Worm (Caenorhabditis elegans) whole organism, young adult: ENCODE measurements around the gene pars-1.
A peak's percentile ranks its signal among the peaks of the same experiment; 100 is the strongest.

Source experiments
- B0035.1 ChIP-seq: sonication (generic microtip); optimal IDR thresholded peaks from 2 replicates; lab custom pipeline; 2016; ENCODE audit warnings: missing genetic modification characterization, mild to moderate bottlenecking, missing compliant biosample characterization, missing genotype, missing genetic modification reagents
- D2030.7 ChIP-seq: fragments of 200-800 bp; sonication (Bioruptor generic); IDR thresholded peaks from 2 replicates; pipeline ENCODE4 v1.3.6; 2022; ENCODE audit warnings: missing genetic modification reagents, missing genetic modification characterization, missing compliant biosample characterization
- F10E7.11 ChIP-seq: sonication (generic microtip); optimal IDR thresholded peaks from 2 replicates; lab custom pipeline; 2017; ENCODE audit warnings: mild to moderate bottlenecking, missing genetic modification characterization, moderate library complexity, missing compliant biosample characterization
- F22D6.2 ChIP-seq: sonication (generic microtip); optimal IDR thresholded peaks from 2 replicates; lab custom pipeline; 2016; ENCODE audit warnings: mild to moderate bottlenecking, missing genetic modification characterization, missing compliant biosample characterization
- F33H1.4 ChIP-seq: fragments of 200-800 bp; sonication (Bioruptor generic); IDR thresholded peaks from 2 replicates; pipeline ENCODE4 v1.3.6; 2022; ENCODE audit warnings: missing genetic modification reagents, missing genetic modification characterization, missing compliant biosample characterization
- F39B2.1 ChIP-seq: fragments of 200-800 bp; sonication (Bioruptor generic); IDR thresholded peaks from 2 replicates; pipeline ENCODE4 v1.3.6; 2022; ENCODE audit warnings: missing genetic modification reagents, missing genetic modification characterization, missing compliant biosample characterization
- F49E8.2 ChIP-seq: sonication (generic microtip); optimal IDR thresholded peaks from 3 replicates; lab custom pipeline; 2017; ENCODE audit warnings: missing genetic modification characterization, mild to moderate bottlenecking, missing compliant biosample characterization, antibody characterized with exemption, moderate library complexity; ENCODE audit not compliant: insufficient read depth
- F52B5.7 ChIP-seq: sonication (generic microtip); optimal IDR thresholded peaks from 2 replicates; lab custom pipeline; 2016; ENCODE audit warnings: mild to moderate bottlenecking, missing genetic modification characterization, missing compliant biosample characterization
- F55B11.4 ChIP-seq: sonication (generic microtip); optimal IDR thresholded peaks from 2 replicates; lab custom pipeline; 2016; ENCODE audit warnings: missing compliant biosample characterization, missing genetic modification characterization, borderline replicate concordance; ENCODE audit not compliant: insufficient read depth
- F57A8.1 ChIP-seq: fragments of 200-800 bp; sonication (Bioruptor generic); optimal IDR thresholded peaks from 2 replicates; lab custom pipeline; 2018; ENCODE audit warnings: mild to moderate bottlenecking, missing genetic modification characterization, moderate library complexity, missing compliant biosample characterization
- K12H6.12 ChIP-seq: fragments of 200-800 bp; sonication (Bioruptor generic); optimal IDR thresholded peaks from 2 replicates; lab custom pipeline; 2018; ENCODE audit warnings: mild to moderate bottlenecking, missing genetic modification characterization, missing compliant biosample characterization
- Y53F4B.3 ChIP-seq: fragments of 200-800 bp; sonication (Bioruptor generic); IDR thresholded peaks from 2 replicates; pipeline ENCODE4 v1.3.6; 2022; ENCODE audit warnings: missing genetic modification reagents, missing genetic modification characterization, missing compliant biosample characterization
- Y56A3A.18 ChIP-seq: fragments of 200-800 bp; sonication (Bioruptor generic); IDR thresholded peaks from 2 replicates; pipeline ENCODE4 v1.3.6; 2022; ENCODE audit warnings: missing genetic modification reagents, missing genetic modification characterization, missing compliant biosample characterization
- Y67H2A.10 ChIP-seq: fragments of 200-800 bp; sonication (Bioruptor generic); conservative IDR thresholded peaks from 2 replicates; pipeline ENCODE4 v1.3.6; 2022; ENCODE audit warnings: missing genetic modification reagents, missing genetic modification characterization, missing compliant biosample characterization
- ZK185.1 ChIP-seq: sonication (generic microtip); optimal IDR thresholded peaks from 2 replicates; lab custom pipeline; 2016; ENCODE audit warnings: mild to moderate bottlenecking, missing genetic modification characterization, missing compliant biosample characterization; ENCODE audit not compliant: poor library complexity, severe bottlenecking
- attf-5 ChIP-seq: fragments of 200-800 bp; sonication (Bioruptor generic); optimal IDR thresholded peaks from 2 replicates; lab custom pipeline; 2018; ENCODE audit warnings: mild to moderate bottlenecking, missing genetic modification characterization, missing compliant biosample characterization
- attf-6 ChIP-seq: fragments of 200-800 bp; sonication (Bioruptor generic); IDR thresholded peaks from 2 replicates; pipeline ENCODE4 v1.3.6; 2022; ENCODE audit warnings: missing genetic modification reagents, missing genetic modification characterization, missing compliant biosample characterization
- cebp-2 ChIP-seq: fragments of 200-800 bp; sonication (Bioruptor generic); IDR thresholded peaks from 2 replicates; pipeline ENCODE4 v1.3.6; 2022; ENCODE audit warnings: missing genetic modification characterization, missing compliant biosample characterization
- ceh-27 ChIP-seq: fragments of 200-800 bp; sonication (Bioruptor generic); optimal IDR thresholded peaks from 2 replicates; lab custom pipeline; 2018; ENCODE audit warnings: mild to moderate bottlenecking, missing genetic modification characterization, moderate library complexity, missing compliant biosample characterization
- ceh-40 ChIP-seq: fragments of 200-800 bp; sonication (Bioruptor generic); IDR thresholded peaks from 2 replicates; pipeline ENCODE4 v1.3.6; 2022; ENCODE audit warnings: missing genetic modification characterization, missing compliant biosample characterization
- ceh-58 ChIP-seq: fragments of 200-800 bp; sonication (Bioruptor generic); IDR thresholded peaks from 2 replicates; pipeline ENCODE4 v1.3.6; 2022; ENCODE audit warnings: missing genetic modification characterization, missing compliant biosample characterization
- ceh-79 ChIP-seq: sonication (generic microtip); optimal IDR thresholded peaks from 2 replicates; lab custom pipeline; 2017; ENCODE audit warnings: mild to moderate bottlenecking, missing genetic modification characterization, missing compliant biosample characterization
- chd-7 ChIP-seq: sonication (generic microtip); optimal IDR thresholded peaks from 2 replicates; lab custom pipeline; 2016; ENCODE audit warnings: mild to moderate bottlenecking, missing genetic modification characterization, moderate library complexity, missing compliant biosample characterization
- die-1 ChIP-seq: sonication (generic microtip); optimal IDR thresholded peaks from 2 replicates; lab custom pipeline; 2016; ENCODE audit warnings: missing genotype, mild to moderate bottlenecking, missing genetic modification characterization, missing compliant biosample characterization
- dox-1 ChIP-seq: fragments of 200-800 bp; sonication (Bioruptor generic); IDR thresholded peaks from 2 replicates; pipeline ENCODE4 v1.3.6; 2022; ENCODE audit warnings: missing genetic modification reagents, missing genetic modification characterization, missing compliant biosample characterization
- dpl-1 ChIP-seq: fragments of 150-350 bp; optimal IDR thresholded peaks from 2 replicates; lab custom pipeline; 2014; ENCODE audit warnings: missing biosample characterization, missing genetic modification reagents, missing genetic modification characterization
- efl-1 ChIP-seq: fragments of 150-350 bp; optimal IDR thresholded peaks from 2 replicates; lab custom pipeline; 2014; ENCODE audit warnings: missing biosample characterization, missing genetic modification reagents, missing genetic modification characterization
- ets-4 ChIP-seq: fragments of 200-800 bp; sonication (Bioruptor generic); optimal IDR thresholded peaks from 2 replicates; lab custom pipeline; 2018; ENCODE audit warnings: mild to moderate bottlenecking, missing genetic modification characterization, missing compliant biosample characterization
- fkh-3 ChIP-seq: sonication (generic microtip); optimal IDR thresholded peaks from 2 replicates; lab custom pipeline; 2016; ENCODE audit warnings: mild to moderate bottlenecking, missing genetic modification characterization, missing compliant biosample characterization
- hmg-1.2 ChIP-seq: fragments of 200-800 bp; sonication (Bioruptor generic); IDR thresholded peaks from 2 replicates; pipeline ENCODE4 v1.3.6; 2022; ENCODE audit warnings: missing genetic modification reagents, missing genetic modification characterization, missing compliant biosample characterization
- hsf-1 ChIP-seq: fragments of 200-800 bp; sonication (Bioruptor generic); IDR thresholded peaks from 2 replicates; pipeline ENCODE4 v1.3.6; 2022; ENCODE audit warnings: missing genetic modification reagents, missing genetic modification characterization, missing compliant biosample characterization
- lin-26 ChIP-seq: fragments of 200-800 bp; sonication (Bioruptor generic); IDR thresholded peaks from 2 replicates; pipeline ENCODE4 v1.3.6; 2022; ENCODE audit warnings: missing genetic modification reagents, missing genetic modification characterization, missing compliant biosample characterization
- lin-35 ChIP-seq, 3 experiments: fragments of 150-350 bp in 2 of 3; sonication (generic microtip) in 1 of 3; optimal IDR thresholded peaks; 2 replicates each; lab custom pipeline; 2014 to 2018; ENCODE audit warnings: missing biosample characterization in 3 of 3, missing genetic modification characterization in 3 of 3, missing genetic modification reagents in 3 of 3
- lin-40 ChIP-seq: sonication (generic microtip); optimal IDR thresholded peaks from 2 replicates; lab custom pipeline; 2016; ENCODE audit warnings: missing genetic modification characterization, mild to moderate bottlenecking, missing compliant biosample characterization, missing genotype, missing genetic modification reagents
- lin-54 ChIP-seq: fragments of 200-800 bp; sonication (Bioruptor generic); optimal IDR thresholded peaks from 2 replicates; lab custom pipeline; 2018; ENCODE audit warnings: mild to moderate bottlenecking, missing genetic modification characterization, missing compliant biosample characterization
- lsl-1 ChIP-seq: fragments of 200-800 bp; sonication (Bioruptor generic); optimal IDR thresholded peaks from 2 replicates; lab custom pipeline; 2018; ENCODE audit warnings: mild to moderate bottlenecking, missing genetic modification characterization, moderate library complexity, missing compliant biosample characterization
- lsy-27 ChIP-seq: sonication (generic microtip); optimal IDR thresholded peaks from 2 replicates; lab custom pipeline; 2017; ENCODE audit warnings: missing genetic modification characterization, mild to moderate bottlenecking, missing compliant biosample characterization, antibody characterized with exemption, missing genotype, borderline replicate concordance; ENCODE audit not compliant: insufficient read depth
- madf-10 ChIP-seq: sonication (generic microtip); optimal IDR thresholded peaks from 2 replicates; lab custom pipeline; 2016; ENCODE audit warnings: mild to moderate bottlenecking, missing genetic modification characterization, missing compliant biosample characterization
- madf-8 ChIP-seq: fragments of 200-800 bp; sonication (Bioruptor generic); conservative IDR thresholded peaks from 2 replicates; pipeline ENCODE4 v1.3.6; 2022; ENCODE audit warnings: missing genetic modification reagents, missing genetic modification characterization, missing compliant biosample characterization
- mxl-1 ChIP-seq: sonication (generic microtip); optimal IDR thresholded peaks from 2 replicates; lab custom pipeline; 2016; ENCODE audit warnings: missing genetic modification characterization, missing compliant biosample characterization
- nfya-2 ChIP-seq: fragments of 200-800 bp; sonication (Bioruptor generic); IDR thresholded peaks from 2 replicates; pipeline ENCODE4 v1.3.6; 2022; ENCODE audit warnings: missing genetic modification reagents, missing genetic modification characterization, missing compliant biosample characterization
- nhr-120 ChIP-seq: fragments of 200-800 bp; sonication (Bioruptor generic); IDR thresholded peaks from 2 replicates; pipeline ENCODE4 v1.3.6; 2022; ENCODE audit warnings: missing genetic modification characterization, missing compliant biosample characterization
- pbrm-1 ChIP-seq: fragments of 200-800 bp; sonication (Bioruptor generic); IDR thresholded peaks from 2 replicates; pipeline ENCODE4 v1.3.6; 2022; ENCODE audit warnings: missing genetic modification reagents, missing genetic modification characterization, missing compliant biosample characterization
- pha-4 ChIP-seq: fragments of 150-350 bp; sonication (generic microtip); optimal IDR thresholded peaks from 2 replicates; lab custom pipeline; 2014; ENCODE audit warnings: missing biosample characterization, missing genetic modification reagents, missing genetic modification characterization
- rcor-1 ChIP-seq: fragments of 200-800 bp; sonication (Bioruptor generic); IDR thresholded peaks from 2 replicates; pipeline ENCODE4 v1.3.6; 2022; ENCODE audit warnings: missing genetic modification reagents, missing genetic modification characterization, missing compliant biosample characterization
- snpc-4 ChIP-seq, 5 experiments: fragments of 150-350 bp in 1 of 5; sonication (generic microtip) in 4 of 5; optimal IDR thresholded peaks; 2 replicates each; lab custom pipeline; 2014 to 2018; ENCODE audit warnings: missing genetic modification characterization in 5 of 5, missing biosample characterization in 3 of 5, antibody characterized with exemption in 2 of 5, mild to moderate bottlenecking in 2 of 5, missing compliant biosample characterization in 2 of 5, missing genotype in 2 of 5, moderate library complexity in 2 of 5, missing genetic modification reagents in 1 of 5
- unc-130 ChIP-seq: sonication (generic microtip); optimal IDR thresholded peaks from 2 replicates; lab custom pipeline; 2016; ENCODE audit warnings: missing genetic modification reagents, missing genetic modification characterization, missing compliant biosample characterization
- ztf-22 ChIP-seq: fragments of 200-800 bp; sonication (Bioruptor generic); optimal IDR thresholded peaks from 2 replicates; lab custom pipeline; 2018; ENCODE audit warnings: mild to moderate bottlenecking, missing genetic modification characterization, moderate library complexity, missing compliant biosample characterization

pars-1 gene

ce11 chrIII:7198838-7199237, 40.0 kb upstream of the pars-1 start, which contains the start of gene pfd-5:
Gene pfd-5, minus strand, starts transcription at chrIII:7198884.
- no peak for TF ChIP-seq Y53F4B.3 (GFP tag; lab: Robert Waterston, UW)
- no peak for TF ChIP-seq K12H6.12 (tag; lab: Kevin White, UChicago)
- TF ChIP-seq hsf-1 (GFP tag; lab: Robert Waterston, UW): 0 out of 2 replicates have a peak, but pooled peaks have one; percentile 46
- no peak for TF ChIP-seq lin-26 (GFP tag; lab: Robert Waterston, UW)
- no peak for TF ChIP-seq Y56A3A.18 (GFP tag; lab: Robert Waterston, UW)
- TF ChIP-seq F33H1.4 (GFP tag; lab: Robert Waterston, UW): peak; percentile 63
- no peak for TF ChIP-seq snpc-4 (GFP tag; optimal IDR thresholded peaks at IDR 0.05; lab: Kevin White, UChicago)
- peak in 1 of 4 experiments; percentile 20 for TF ChIP-seq snpc-4 (tag; optimal IDR thresholded peaks at IDR 0.05; lab: Kevin White, UChicago)
- no peak for TF ChIP-seq cebp-2 (GFP tag; lab: Robert Waterston, UW)
- TF ChIP-seq nhr-120 (GFP tag; lab: Robert Waterston, UW): no peak
- TF ChIP-seq mxl-1: no peak
- peak; percentile 66 for TF ChIP-seq unc-130 (GFP tag; lab: Kevin White, UChicago)
- TF ChIP-seq madf-8 (GFP tag; lab: Robert Waterston, UW): no peak
- TF ChIP-seq lsy-27: no peak
- no peak for TF ChIP-seq ceh-79 (tag; lab: Kevin White, UChicago)
- TF ChIP-seq F57A8.1 (GFP tag; lab: Kevin White, UChicago): no peak
- no peak for TF ChIP-seq F52B5.7 (tag; lab: Kevin White, UChicago)
- TF ChIP-seq ceh-40 (GFP tag; lab: Robert Waterston, UW): no peak
- no peak for TF ChIP-seq attf-6 (GFP tag; lab: Robert Waterston, UW)
- no peak for TF ChIP-seq Y67H2A.10
- no peak for TF ChIP-seq fkh-3
- no peak for TF ChIP-seq attf-5 (GFP tag; lab: Kevin White, UChicago)
- TF ChIP-seq F39B2.1 (GFP tag; lab: Robert Waterston, UW): no peak
- no peak for TF ChIP-seq F55B11.4 (tag; lab: Kevin White, UChicago)
- TF ChIP-seq F49E8.2 (tag; lab: Kevin White, UChicago): no peak
- no peak for TF ChIP-seq lin-40 (tag; lab: Kevin White, UChicago)
- peak; percentile 70 for TF ChIP-seq dpl-1 (GFP tag; lab: Kevin White, UChicago)
- no peak for TF ChIP-seq B0035.1 (tag; lab: Kevin White, UChicago)
- no peak for TF ChIP-seq ceh-58 (GFP tag; lab: Robert Waterston, UW)
- TF ChIP-seq lsl-1 (GFP tag; lab: Kevin White, UChicago): peak; percentile 11
- no peak for TF ChIP-seq dox-1 (GFP tag; lab: Robert Waterston, UW)
- no peak for TF ChIP-seq chd-7 (tag; lab: Kevin White, UChicago)
- TF ChIP-seq D2030.7: peak; percentile 39
- no peak for TF ChIP-seq ztf-22
- no peak for TF ChIP-seq F10E7.11 (tag; lab: Kevin White, UChicago)
- TF ChIP-seq hmg-1.2: no peak
- TF ChIP-seq lin-35 (GFP tag; optimal IDR thresholded peaks at IDR 0.05; lab: Kevin White, UChicago): peak in 2 of 3 experiments; percentile 32 to 93
- peak; percentile 60 for TF ChIP-seq rcor-1 (GFP tag; lab: Robert Waterston, UW)
- no peak for TF ChIP-seq F22D6.2 (tag; lab: Kevin White, UChicago)
- peak; percentile 55 for TF ChIP-seq ZK185.1 (tag; lab: Kevin White, UChicago)
- no peak for TF ChIP-seq nfya-2 (GFP tag; lab: Robert Waterston, UW)
- no peak for TF ChIP-seq die-1 (tag; lab: Kevin White, UChicago)
- TF ChIP-seq efl-1 (GFP tag; lab: Kevin White, UChicago): peak; percentile 90
- peak; percentile 50 for TF ChIP-seq ceh-27
- peak; percentile 98 for TF ChIP-seq lin-54 (GFP tag; lab: Kevin White, UChicago)
- no peak for TF ChIP-seq pha-4 (tag; lab: Kevin White, UChicago)
- TF ChIP-seq pbrm-1 (GFP tag; lab: Robert Waterston, UW): no peak; the same call in 1 of the 2 replicates
- no peak for TF ChIP-seq ets-4
- TF ChIP-seq madf-10 (tag; lab: Kevin White, UChicago): no peak
